Worm (Caenorhabditis elegans): ENCODE results near the gene dpy-27.

The dpy-27 gene

DNA sequence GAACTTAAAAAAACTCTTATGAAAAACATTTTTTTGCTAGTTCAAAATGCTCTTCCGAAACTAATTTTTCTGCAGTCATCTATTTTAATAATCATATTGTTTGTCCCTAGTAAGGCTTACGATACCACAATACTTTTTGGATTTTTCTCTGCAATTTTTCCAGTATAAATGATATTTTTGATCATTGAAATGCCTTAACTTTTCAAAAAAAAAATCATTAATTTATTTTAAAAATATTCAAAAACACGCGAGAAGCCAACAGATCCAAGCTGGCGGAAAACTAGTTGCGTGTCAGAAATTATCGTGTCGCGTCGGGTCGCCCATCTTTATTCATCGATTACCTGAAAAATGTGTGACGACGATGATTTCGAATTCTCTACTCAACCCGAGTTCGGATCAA lies 51.3 kb downstream of the dpy-27 start, which contains the start of gene gmeb-3:
gmeb-3 (plus strand) TSS at position 301 of the 400 bp plus-strand sequence.
- TF ChIP-seq ztf-4 (tag; optimal IDR thresholded peaks at IDR 0.05): no peak
- no peak for TF ChIP-seq lin-11 (tag; optimal IDR thresholded peaks at IDR 0.05)
- no peak for TF ChIP-seq nhr-12 (tag; optimal IDR thresholded peaks at IDR 0.05)
- TF ChIP-seq Y55F3AM.14 (GFP tag; optimal IDR thresholded peaks at IDR 0.05): no peak
- TF ChIP-seq ama-1 (optimal IDR thresholded peaks at IDR 0.05): no peak
- TF ChIP-seq nhr-10 (tag; optimal IDR thresholded peaks at IDR 0.05): no peak
- TF ChIP-seq ZK546.5 (tag; optimal IDR thresholded peaks at IDR 0.05): no peak
- no peak for TF ChIP-seq sma-3 (GFP tag; optimal IDR thresholded peaks at IDR 0.05)
- TF ChIP-seq crh-2 (tag; optimal IDR thresholded peaks at IDR 0.05): no peak
- TF ChIP-seq nhr-21 (tag; optimal IDR thresholded peaks at IDR 0.05): no peak
- no peak for TF ChIP-seq alr-1 (tag; optimal IDR thresholded peaks at IDR 0.05)
- no peak for TF ChIP-seq snpc-4 (tag; optimal IDR thresholded peaks at IDR 0.05)
- TF ChIP-seq gmeb-1 (tag; optimal IDR thresholded peaks at IDR 0.05): no peak
- no peak for TF ChIP-seq R02D3.7 (tag; optimal IDR thresholded peaks at IDR 0.05)
- no peak for TF ChIP-seq zag-1 (tag; optimal IDR thresholded peaks at IDR 0.05)
- no peak for TF ChIP-seq fos-1 (tag; optimal IDR thresholded peaks at IDR 0.05)
- no peak for TF ChIP-seq mbf-1 (tag; optimal IDR thresholded peaks at IDR 0.05)
- TF ChIP-seq unc-62 (GFP tag; optimal IDR thresholded peaks at IDR 0.05): no peak

ce11 chrIII:3765460-3765859 lies 54.0 kb downstream of the dpy-27 start, which contains the start of gene C44F1.1:
TSS of gene C44F1.1 (minus strand) at chrIII:3765560.
- no peak for TF ChIP-seq ama-1 (optimal IDR thresholded peaks at IDR 0.05)

DNA sequence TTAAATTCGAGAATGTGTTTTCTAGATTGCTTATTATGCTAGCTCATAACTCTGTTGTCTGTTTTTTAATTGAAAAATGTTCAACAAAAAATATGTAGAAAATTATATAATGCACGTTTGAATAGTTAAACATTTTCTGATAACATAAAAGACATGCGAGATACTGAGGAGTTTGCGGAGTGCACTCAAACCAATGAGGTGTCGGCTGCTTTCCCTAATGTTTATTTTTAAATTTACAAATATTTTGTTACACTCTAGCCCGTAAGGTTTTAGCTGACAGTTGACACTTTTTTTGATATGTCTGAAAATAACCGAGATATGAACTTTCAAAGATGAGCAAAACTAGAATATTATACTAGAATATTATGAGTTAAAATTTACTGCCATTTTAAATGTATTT lies 54.9 kb downstream of the dpy-27 start:
- TF ChIP-seq gmeb-1 (tag; optimal IDR thresholded peaks at IDR 0.05): no peak
- TF ChIP-seq snpc-4 (tag; optimal IDR thresholded peaks at IDR 0.05): peak; percentile 13

- peak; percentile 87 for TF ChIP-seq fos-1 (tag; optimal IDR thresholded peaks at IDR 0.05)
- no peak for TF ChIP-seq gmeb-1 (tag; optimal IDR thresholded peaks at IDR 0.05)
Measured at ce11 chrIII:3764043-3764442, 55.4 kb downstream of the dpy-27 start.
